Worm (Caenorhabditis elegans): Measurements from ENCODE around the gene dmsr-10.

ce11 chrV:6780166-6780565 is 21.6 kb downstream of the dmsr-10 start, which contains the start of gene ZC404.15:
- TF ChIP-seq lsy-2 (tag; optimal IDR thresholded peaks at IDR 0.05) (no peak), blmp-1 (tag; optimal IDR thresholded peaks at IDR 0.05) (no peak), bed-3 (GFP tag; optimal IDR thresholded peaks at IDR 0.05) (no peak), ztf-11 (tag; optimal IDR thresholded peaks at IDR 0.05) (no peak), pha-4 (tag; optimal IDR thresholded peaks at IDR 0.05) (no peak), nhr-237 (tag; optimal IDR thresholded peaks at IDR 0.05) (no peak), unc-62 (GFP tag; optimal IDR thresholded peaks at IDR 0.05) (no peak), mep-1 (tag; optimal IDR thresholded peaks at IDR 0.05) (no peak)
